Worm (Caenorhabditis elegans) whole organism, L4 larva: ENCODE measurements around the gene F59B2.9.
A peak's percentile ranks its signal among the peaks of the same experiment; 100 is the strongest.

Experiments used
- F49E8.2 ChIP-seq: sonication (generic microtip); optimal IDR thresholded peaks from 2 replicates; lab custom pipeline; 2016; ENCODE audit warnings: missing compliant biosample characterization, mild to moderate bottlenecking, missing genetic modification characterization, borderline replicate concordance
- R02D3.7 ChIP-seq: fragments of 150-350 bp; sonication (generic microtip); optimal IDR thresholded peaks from 3 replicates; lab custom pipeline; 2014; ENCODE audit warnings: missing biosample characterization, missing genetic modification characterization
- Y105C5A.15 ChIP-seq: fragments of 200-800 bp; sonication (Bioruptor generic); IDR thresholded peaks from 2 replicates; pipeline ENCODE4 v1.3.6; 2022; ENCODE audit warnings: missing genetic modification characterization, missing compliant biosample characterization
- Y5F2A.4 ChIP-seq: fragments of 200-800 bp; sonication (Bioruptor generic); optimal IDR thresholded peaks from 2 replicates; lab custom pipeline; 2018; ENCODE audit warnings: mild to moderate bottlenecking, missing genetic modification characterization, missing compliant biosample characterization
- aha-1 ChIP-seq: fragments of 150-350 bp; peaks from one replicate; lab custom pipeline; 2014; ENCODE audit warnings: missing biosample characterization, missing genetic modification characterization
- arid-1 ChIP-seq: fragments of 200-800 bp; sonication (Bioruptor generic); conservative IDR thresholded peaks from 2 replicates; pipeline ENCODE4 v1.3.6; 2022; ENCODE audit warnings: missing genetic modification reagents, missing genetic modification characterization, missing compliant biosample characterization
- ceh-28 ChIP-seq: fragments of 150-350 bp; optimal IDR thresholded peaks from 2 replicates; lab custom pipeline; 2014; ENCODE audit warnings: missing biosample characterization, missing genetic modification reagents, missing genetic modification characterization
- ceh-44 ChIP-seq: fragments of 200-800 bp; sonication (Bioruptor generic); IDR thresholded peaks from 2 replicates; pipeline ENCODE4 v1.3.6; 2022; ENCODE audit warnings: missing genetic modification reagents, missing genetic modification characterization, missing compliant biosample characterization
- ceh-62 ChIP-seq: sonication (generic microtip); optimal IDR thresholded peaks from 2 replicates; lab custom pipeline; 2017; ENCODE audit warnings: missing biosample characterization, missing genetic modification characterization
- ceh-82 ChIP-seq: sonication (generic microtip); optimal IDR thresholded peaks from 2 replicates; lab custom pipeline; 2017; ENCODE audit warnings: missing biosample characterization, missing genetic modification characterization
- daf-12 ChIP-seq: fragments of 150-350 bp; optimal IDR thresholded peaks from 2 replicates; lab custom pipeline; 2014; ENCODE audit warnings: missing biosample characterization, missing genetic modification reagents, missing genetic modification characterization
- daf-19 ChIP-seq: fragments of 200-800 bp; sonication (Bioruptor generic); conservative IDR thresholded peaks from 2 replicates; pipeline ENCODE4 v1.3.6; 2022; ENCODE audit warnings: missing genetic modification characterization, missing compliant biosample characterization
- daf-8 ChIP-seq: fragments of 200-800 bp; sonication (Bioruptor generic); IDR thresholded peaks from 2 replicates; pipeline ENCODE4 v1.3.6; 2022; ENCODE audit warnings: missing genetic modification characterization, missing compliant biosample characterization
- dmd-8 ChIP-seq: fragments of 200-800 bp; sonication (Bioruptor generic); IDR thresholded peaks from 2 replicates; pipeline ENCODE4 v1.3.6; 2022; ENCODE audit warnings: missing genetic modification characterization, missing compliant biosample characterization
- dmd-9 ChIP-seq: fragments of 200-800 bp; sonication (Bioruptor generic); IDR thresholded peaks from 2 replicates; pipeline ENCODE4 v1.3.6; 2022; ENCODE audit warnings: missing genetic modification reagents, missing genetic modification characterization, missing compliant biosample characterization
- dve-1 ChIP-seq: sonication (generic microtip); optimal IDR thresholded peaks from 2 replicates; lab custom pipeline; 2017; ENCODE audit warnings: antibody characterized with exemption, mild to moderate bottlenecking, missing genetic modification characterization, missing compliant biosample characterization; ENCODE audit not compliant: insufficient read depth
- gei-8 ChIP-seq: fragments of 200-800 bp; sonication (Bioruptor generic); optimal IDR thresholded peaks from 2 replicates; lab custom pipeline; 2018; ENCODE audit warnings: mild to moderate bottlenecking, missing genetic modification characterization, missing compliant biosample characterization
- hmg-1.1 ChIP-seq: fragments of 200-800 bp; sonication (Bioruptor generic); IDR thresholded peaks from 2 replicates; pipeline ENCODE4 v1.3.6; 2022; ENCODE audit warnings: missing genetic modification reagents, missing genetic modification characterization, missing compliant biosample characterization
- lin-1 ChIP-seq: fragments of 200-800 bp; sonication (Bioruptor generic); IDR thresholded peaks from 2 replicates; pipeline ENCODE4 v1.3.6; 2022; ENCODE audit warnings: missing genetic modification reagents, missing genetic modification characterization, missing compliant biosample characterization
- lin-38 ChIP-seq: fragments of 200-800 bp; sonication (Bioruptor generic); IDR thresholded peaks from 2 replicates; pipeline ENCODE4 v1.3.6; 2022; ENCODE audit warnings: missing genetic modification reagents, missing genetic modification characterization, missing compliant biosample characterization
- lin-39 ChIP-seq: fragments of 150-350 bp; optimal IDR thresholded peaks from 2 replicates; lab custom pipeline; 2014; ENCODE audit warnings: missing biosample characterization, missing genetic modification reagents, missing genetic modification characterization
- lir-3 ChIP-seq: sonication (generic microtip); optimal IDR thresholded peaks from 2 replicates; lab custom pipeline; 2016; ENCODE audit warnings: mild to moderate bottlenecking, missing genetic modification characterization, missing compliant biosample characterization
- mdl-1 ChIP-seq, 2 experiments: fragments of 150-350 bp in 1 of 2; sonication (generic microtip) in 1 of 2; optimal IDR thresholded peaks; 2 replicates each; lab custom pipeline; 2014 to 2017; ENCODE audit warnings: missing biosample characterization in 2 of 2, missing genetic modification characterization in 2 of 2
- mdt-29 ChIP-seq: fragments of 200-800 bp; sonication (Bioruptor generic); IDR thresholded peaks from 2 replicates; pipeline ENCODE4 v1.3.6; 2022; ENCODE audit warnings: missing genetic modification reagents, missing genetic modification characterization, missing compliant biosample characterization
- mep-1 ChIP-seq: fragments of 150-350 bp; sonication (generic microtip); optimal IDR thresholded peaks from 3 replicates; lab custom pipeline; 2014; ENCODE audit warnings: missing biosample characterization, missing genetic modification characterization
- mxl-3 ChIP-seq: fragments of 200-800 bp; sonication (Bioruptor generic); optimal IDR thresholded peaks from 2 replicates; lab custom pipeline; 2018; ENCODE audit warnings: mild to moderate bottlenecking, missing genetic modification characterization, missing compliant biosample characterization
- nhr-102 ChIP-seq: sonication (generic microtip); optimal IDR thresholded peaks from 2 replicates; lab custom pipeline; 2016; ENCODE audit warnings: mild to moderate bottlenecking, missing genetic modification characterization, moderate library complexity, missing compliant biosample characterization
- nhr-28 ChIP-seq: fragments of 150-350 bp; optimal IDR thresholded peaks from 2 replicates; lab custom pipeline; 2014; ENCODE audit warnings: missing biosample characterization, missing genetic modification characterization
- nhr-48 ChIP-seq: sonication (generic microtip); optimal IDR thresholded peaks from 2 replicates; lab custom pipeline; 2016; ENCODE audit warnings: mild to moderate bottlenecking, missing genetic modification characterization, missing compliant biosample characterization
- nhr-6 ChIP-seq: fragments of 150-350 bp; optimal IDR thresholded peaks from 2 replicates; lab custom pipeline; 2014; ENCODE audit warnings: missing biosample characterization, missing genetic modification characterization
- nhr-76 ChIP-seq: fragments of 150-350 bp; optimal IDR thresholded peaks from 2 replicates; lab custom pipeline; 2014; ENCODE audit warnings: missing biosample characterization, missing genetic modification characterization
- pqm-1 ChIP-seq: sonication (generic microtip); optimal IDR thresholded peaks from 2 replicates; lab custom pipeline; 2017; ENCODE audit warnings: missing biosample characterization, missing genetic modification characterization
- rbr-2 ChIP-seq: sonication (generic microtip); optimal IDR thresholded peaks from 2 replicates; lab custom pipeline; 2016; ENCODE audit warnings: missing genotype, missing genetic modification characterization, missing compliant biosample characterization
- set-16 ChIP-seq: fragments of 200-800 bp; sonication (Bioruptor generic); IDR thresholded peaks from 2 replicates; pipeline ENCODE4 v1.3.6; 2022; ENCODE audit warnings: missing genetic modification reagents, missing genetic modification characterization, missing compliant biosample characterization
- spr-3 ChIP-seq: fragments of 200-800 bp; sonication (Bioruptor generic); optimal IDR thresholded peaks from 2 replicates; lab custom pipeline; 2018; ENCODE audit warnings: mild to moderate bottlenecking, missing genetic modification characterization, missing compliant biosample characterization
- unc-62 ChIP-seq, 3 experiments: fragments of 150-350 bp in 1 of 3; sonication (generic microtip); optimal IDR thresholded peaks in 2 of 3; peaks in 1 of 3; 1 replicate in 1 of 3; 2 replicates in 2 of 3; lab custom pipeline; 2014 to 2017; ENCODE audit warnings: missing biosample characterization in 3 of 3, missing genetic modification characterization in 3 of 3, missing genetic modification reagents in 3 of 3, missing genotype in 1 of 3
- zag-1 ChIP-seq: fragments of 150-350 bp; optimal IDR thresholded peaks from 2 replicates; lab custom pipeline; 2014; ENCODE audit warnings: missing biosample characterization, missing genetic modification characterization
- zip-11 ChIP-seq: fragments of 200-800 bp; sonication (Bioruptor generic); IDR thresholded peaks from 2 replicates; pipeline ENCODE4 v1.3.6; 2022; ENCODE audit warnings: missing genetic modification characterization, missing compliant biosample characterization
- zip-2 ChIP-seq: fragments of 150-350 bp; optimal IDR thresholded peaks from 2 replicates; lab custom pipeline; 2014; ENCODE audit warnings: missing biosample characterization, missing genetic modification characterization
- ztf-11 ChIP-seq: fragments of 150-350 bp; optimal IDR thresholded peaks from 2 replicates; lab custom pipeline; 2014; ENCODE audit warnings: missing biosample characterization, missing genetic modification characterization

F59B2.9 gene

ce11 chrIII:9002545-9002944, 9.7 kb downstream of the F59B2.9 start, which contains the start of the genes F59B2.15 and zif-1:
F59B2.15 (minus strand) TSS chrIII:9002645.
zif-1 (plus strand) TSS chrIII:9002779.
- TF ChIP-seq nhr-48: no peak
- TF ChIP-seq mdl-1 (tag; optimal IDR thresholded peaks at IDR 0.05; lab: Kevin White, UChicago): no peak
- no peak for TF ChIP-seq nhr-6 (tag; lab: Kevin White, UChicago)
- TF ChIP-seq mep-1 (tag; lab: Kevin White, UChicago): no peak
- TF ChIP-seq nhr-76 (tag; lab: Kevin White, UChicago): no peak
- no peak for TF ChIP-seq daf-12
- no peak for TF ChIP-seq nhr-28 (tag; lab: Kevin White, UChicago)
- TF ChIP-seq ceh-44 (GFP tag; lab: Robert Waterston, UW): no peak
- TF ChIP-seq hmg-1.1 (GFP tag; lab: Robert Waterston, UW): no peak

ce11 chrIII:9001899-9002298, 10.3 kb downstream of the F59B2.9 start, which contains the start of gene rpn-6.2:
rpn-6.2 (minus strand) TSS chrIII:9001999.
- no peak for TF ChIP-seq zip-11 (GFP tag; lab: Robert Waterston, UW)

- TF ChIP-seq rbr-2 (tag; lab: Kevin White, UChicago) (no peak), aha-1 (peak; percentile 51), ceh-62 (tag; lab: Kevin White, UChicago) (no peak), set-16 (GFP tag; lab: Robert Waterston, UW) (no peak), spr-3 (GFP tag; lab: Kevin White, UChicago) (no peak), dmd-8 (GFP tag; lab: Robert Waterston, UW) (no peak), lin-38 (GFP tag; lab: Robert Waterston, UW) (0 out of 2 replicates have a peak, but pooled peaks have one; percentile 13), daf-19 (GFP tag; lab: Robert Waterston, UW) (no peak)
These were observed 10.7 kb downstream of the F59B2.9 start for ce11 chrIII:9001491-9001890.

- TF ChIP-seq arid-1 (GFP tag; lab: Robert Waterston, UW) (0 out of 2 replicates have a peak, but pooled peaks have one; percentile 25), lin-38 (GFP tag; lab: Robert Waterston, UW) (0 out of 2 replicates have a peak, but pooled peaks have one; percentile 6), unc-62 (GFP tag; optimal IDR thresholded peaks at IDR 0.05 in 1 of 2; lab: Kevin White, UChicago) (no peak), unc-62 (tag; optimal IDR thresholded peaks at IDR 0.05; lab: Kevin White, UChicago) (no peak), pqm-1 (tag; lab: Kevin White, UChicago) (peak; percentile 35), Y5F2A.4 (GFP tag; lab: Kevin White, UChicago) (peak; percentile 4), zag-1 (tag; lab: Kevin White, UChicago) (no peak), aha-1 (peak; percentile 68)
- TF ChIP-seq, all 104 proteins: peak for 5
These were observed 12.7 kb downstream of the F59B2.9 start, which contains the start of gene F59B2.3 for ce11 chrIII:8999508-8999907. F59B2.3 (minus strand) TSS chrIII:8999766.

ce11 chrIII:8998884-8999283, 13.3 kb downstream of the F59B2.9 start:
- TF ChIP-seq lin-1 (GFP tag; lab: Robert Waterston, UW) (no peak), dve-1 (tag; lab: Kevin White, UChicago) (peak; percentile 5), nhr-102 (no peak), nhr-48 (no peak), zip-2 (tag; lab: Kevin White, UChicago) (no peak), ceh-28 (tag; lab: Kevin White, UChicago) (no peak), Y105C5A.15 (no peak), unc-62 (GFP tag; optimal IDR thresholded peaks at IDR 0.05 in 1 of 2; lab: Kevin White, UChicago) (peak in 1 of 2 experiments; percentile 91), unc-62 (tag; optimal IDR thresholded peaks at IDR 0.05; lab: Kevin White, UChicago) (no peak), pqm-1 (tag; lab: Kevin White, UChicago) (no peak), R02D3.7 (tag; lab: Kevin White, UChicago) (no peak), lir-3 (tag; lab: Kevin White, UChicago) (no peak), gei-8 (GFP tag; lab: Kevin White, UChicago) (no peak), aha-1 (peak; percentile 57), lin-39 (tag; lab: Kevin White, UChicago) (no peak), ztf-11 (tag; lab: Kevin White, UChicago) (no peak), ceh-82 (tag; lab: Kevin White, UChicago) (no peak), F49E8.2 (tag; lab: Kevin White, UChicago) (no peak), rbr-2 (tag; lab: Kevin White, UChicago) (no peak), daf-8 (GFP tag; lab: Robert Waterston, UW) (no peak), zip-11 (GFP tag; lab: Robert Waterston, UW) (no peak), dmd-8 (GFP tag; lab: Robert Waterston, UW) (no peak), dmd-9 (GFP tag; lab: Robert Waterston, UW) (no peak), mxl-3 (GFP tag; lab: Kevin White, UChicago) (no peak), mdt-29 (GFP tag; lab: Robert Waterston, UW) (no peak)
